Worm (Caenorhabditis elegans) whole organism, L4 larva: ENCODE results near the gene clec-251.

Experiments used
- ZK546.5 ChIP-seq, 2 experiments: sonication (generic microtip); optimal IDR thresholded peaks; 2 replicates each; lab custom pipeline; 2017; ENCODE audit warnings: missing biosample characterization in 2 of 2, missing genetic modification characterization in 2 of 2
- hif-1 ChIP-seq, 2 experiments: sonication (generic microtip); optimal IDR thresholded peaks; 2 replicates each; lab custom pipeline; 2016 to 2017; ENCODE audit warnings: missing compliant biosample characterization in 2 of 2, missing genetic modification characterization in 2 of 2, missing genetic modification reagents in 2 of 2, missing genotype in 2 of 2, mild to moderate bottlenecking in 1 of 2
- lin-13 ChIP-seq: fragments of 150-350 bp; optimal IDR thresholded peaks from 2 replicates; lab custom pipeline; 2014; ENCODE audit warnings: missing biosample characterization, missing genetic modification reagents, missing genetic modification characterization
- nhr-10 ChIP-seq: fragments of 150-350 bp; optimal IDR thresholded peaks from 2 replicates; lab custom pipeline; 2014; ENCODE audit warnings: missing biosample characterization, missing genetic modification characterization
- nhr-237 ChIP-seq: sonication (generic microtip); optimal IDR thresholded peaks from 2 replicates; lab custom pipeline; 2017; ENCODE audit warnings: missing biosample characterization, missing genetic modification characterization
- nhr-41 ChIP-seq: fragments of 200-800 bp; sonication (Bioruptor generic); IDR thresholded peaks from 2 replicates; pipeline ENCODE4 v1.3.6; 2022; ENCODE audit warnings: missing genetic modification reagents, missing genetic modification characterization, missing compliant biosample characterization
- tra-1 ChIP-seq: fragments of 200-800 bp; sonication (Bioruptor generic); IDR thresholded peaks from 2 replicates; pipeline ENCODE4 v1.3.6; 2022; ENCODE audit warnings: missing genetic modification reagents, missing genetic modification characterization, missing compliant biosample characterization
- zip-11 ChIP-seq: fragments of 200-800 bp; sonication (Bioruptor generic); IDR thresholded peaks from 2 replicates; pipeline ENCODE4 v1.3.6; 2022; ENCODE audit warnings: missing genetic modification characterization, missing compliant biosample characterization

- TF ChIP-seq zip-11 = no peak
- TF ChIP-seq hif-1 (tag; optimal IDR thresholded peaks at IDR 0.05; lab: Kevin White, UChicago) = no peak
- no peak for TF ChIP-seq nhr-41 (GFP tag; lab: Robert Waterston, UW)
- TF ChIP-seq nhr-237 (tag; lab: Kevin White, UChicago) = no peak
- no peak for TF ChIP-seq lin-13 (GFP tag; lab: Kevin White, UChicago)
- TF ChIP-seq nhr-10 = no peak
- no peak for TF ChIP-seq tra-1 (GFP tag; lab: Robert Waterston, UW)
- no peak for TF ChIP-seq ZK546.5 (tag; optimal IDR thresholded peaks at IDR 0.05; lab: Kevin White, UChicago)
These were observed 15.2 kb downstream of the clec-251 start, which contains the start of the genes asp-18 and scl-19 for ce11 chrV:18731579-18732041.
